Worm (Caenorhabditis elegans): ENCODE data around the gene fbxb-111.

DNA sequence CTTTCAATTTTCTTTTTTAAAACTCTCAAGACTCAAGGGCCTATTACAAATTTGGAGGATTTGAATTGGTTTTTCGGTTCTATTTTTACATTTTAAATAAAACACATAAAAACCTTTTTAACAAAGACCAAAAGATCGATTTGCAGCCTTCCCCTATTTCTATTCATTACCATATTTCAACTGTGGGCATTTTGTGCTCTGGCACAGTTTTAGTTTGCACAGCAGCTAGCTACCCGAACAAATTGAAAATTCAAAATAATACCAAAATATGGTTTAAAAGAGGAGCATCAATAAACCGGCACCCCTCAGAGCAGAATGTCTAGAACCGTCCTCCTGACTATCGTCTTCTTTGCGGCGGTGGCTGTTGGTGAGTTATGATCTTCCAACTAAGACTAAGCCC lies 6.6 kb upstream of the fbxb-111 start, which contains the start of gene F08D12.2:
- TF ChIP-seq tab-1 (GFP tag; IDR thresholded peaks at IDR 0.05) = no peak
- no peak for TF ChIP-seq T22C8.4 (GFP tag; IDR thresholded peaks at IDR 0.05)

All from whole organism, midembryonic.